Worm (Caenorhabditis elegans): ENCODE results near the gene R05A10.7.

DNA sequence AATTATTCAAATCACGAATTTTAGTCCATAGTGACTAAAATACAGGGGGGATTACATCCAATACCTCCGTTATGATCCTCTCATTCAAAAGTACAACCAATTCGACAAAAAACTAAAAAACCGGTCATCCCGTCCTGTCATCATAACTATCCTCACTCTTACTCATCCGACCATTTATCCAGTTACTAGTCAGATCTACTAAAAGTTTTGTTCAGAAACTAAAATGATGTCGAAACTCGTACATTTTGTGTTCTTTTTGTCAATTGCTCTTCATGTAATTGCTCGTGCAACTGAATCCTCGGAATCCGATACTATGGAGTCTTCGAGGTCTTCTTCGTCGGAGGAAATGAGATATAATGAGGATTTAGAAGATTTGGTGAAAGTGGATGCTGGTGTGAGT is 14.4 kb upstream of the R05A10.7 start, which contains the start of gene R05A10.2:
- no peak for TF ChIP-seq ama-1 (optimal IDR thresholded peaks at IDR 0.05)
- no peak for TF ChIP-seq ceh-16 (tag; optimal IDR thresholded peaks at IDR 0.05)
- no peak for TF ChIP-seq nhr-23 (tag; optimal IDR thresholded peaks at IDR 0.05)
- no peak for TF ChIP-seq lsy-2 (tag; optimal IDR thresholded peaks at IDR 0.05)
- TF ChIP-seq egl-27 (tag; optimal IDR thresholded peaks at IDR 0.05), result no peak
- TF ChIP-seq ceh-82 (tag; optimal IDR thresholded peaks at IDR 0.05), result no peak
- no peak for TF ChIP-seq R02D3.7 (tag; optimal IDR thresholded peaks at IDR 0.05)
- TF ChIP-seq mdl-1 (tag; optimal IDR thresholded peaks at IDR 0.05), result no peak
- TF ChIP-seq nhr-6 (tag; optimal IDR thresholded peaks at IDR 0.05), result no peak
- TF ChIP-seq sma-9 (GFP tag; optimal IDR thresholded peaks at IDR 0.05), result no peak
- TF ChIP-seq sma-9 (tag; optimal IDR thresholded peaks at IDR 0.05), result no peak
- TF ChIP-seq unc-62 (GFP tag; optimal IDR thresholded peaks at IDR 0.05), result no peak

Data from whole organism, L2 larva.